Worm (Caenorhabditis elegans): Measurements from ENCODE around the gene odr-1.

DNA sequence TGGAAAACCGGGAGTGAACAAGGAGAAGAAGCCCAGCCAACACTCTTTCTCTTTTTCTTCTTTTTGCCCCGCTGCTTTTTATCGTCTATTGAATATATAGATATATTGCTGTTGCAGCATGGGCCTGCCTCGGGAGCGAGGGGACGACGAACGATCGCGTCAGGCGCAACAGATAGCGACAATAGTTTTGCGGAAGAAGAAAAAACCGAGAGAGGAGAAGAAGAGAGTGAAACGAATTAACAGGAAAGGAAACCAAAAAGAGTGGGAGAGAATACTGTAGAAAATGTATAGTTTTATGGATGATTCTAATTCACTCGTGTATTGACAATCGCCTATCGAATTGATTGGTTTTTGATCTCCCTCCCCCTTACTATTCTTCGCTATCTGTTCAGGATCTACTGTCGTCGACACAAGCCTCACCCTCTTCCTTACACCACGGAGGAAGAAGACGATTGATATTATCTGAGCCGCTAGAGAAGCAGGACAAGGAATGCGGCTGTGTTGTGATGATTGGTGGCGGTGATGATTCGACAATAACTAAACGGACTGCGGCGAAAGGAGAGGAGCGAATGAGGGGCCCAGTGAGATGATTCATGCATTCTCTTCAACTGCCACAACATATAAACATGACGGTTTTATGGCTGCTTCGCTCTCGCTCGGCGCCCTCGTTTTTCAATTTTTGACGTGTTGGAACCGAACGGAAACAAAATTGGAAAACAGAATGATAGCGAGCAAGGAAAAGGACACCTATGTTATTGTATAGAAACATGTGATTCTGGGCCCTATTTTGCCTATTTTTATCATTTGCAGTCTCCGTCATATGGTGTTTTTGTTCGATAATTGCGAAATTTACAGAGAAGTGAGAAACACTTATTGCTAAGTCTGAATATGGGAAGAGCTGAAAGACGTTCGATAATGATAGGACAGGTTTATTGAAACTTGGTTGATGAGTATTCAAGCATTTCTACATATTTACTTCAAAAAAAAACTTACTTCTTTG is 24.3 kb downstream of the odr-1 start:
- TF ChIP-seq nhr-28 (tag; optimal IDR thresholded peaks at IDR 0.05) (peak; percentile 40), F49E8.2 (tag; optimal IDR thresholded peaks at IDR 0.05; ENCODE audit: borderline replicate concordance) (no peak), ceh-82 (tag; optimal IDR thresholded peaks at IDR 0.05) (no peak)

All from whole organism, L4 larva.